Worm (Caenorhabditis elegans): ENCODE results near the gene nhr-50.
"Not testable (repeated sequence)": the region's sequence is repeated elsewhere in the genome, so short reads cannot be mapped to it uniquely, and the experiment has no call there.

nhr-50 gene

DNA sequence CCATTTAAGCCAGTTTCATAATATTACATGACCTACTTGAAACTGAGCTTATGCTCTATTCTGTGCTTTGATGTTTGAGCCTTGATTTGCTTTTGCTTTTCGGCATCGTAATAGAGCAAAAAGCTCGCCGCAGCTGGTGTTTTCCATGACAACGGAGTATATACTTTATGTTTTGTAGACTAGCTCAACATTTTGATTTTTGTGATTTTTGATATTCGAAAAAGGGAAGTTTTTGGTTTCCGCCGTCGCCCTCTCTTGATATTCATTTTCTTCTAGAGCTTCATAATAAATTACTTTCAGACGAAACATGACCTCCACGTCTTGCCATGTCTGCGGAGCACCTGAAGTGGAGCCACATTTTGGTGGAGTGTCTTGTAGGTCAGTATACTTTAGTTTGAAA, 1.9 kb upstream of the nhr-50 start, which contains the start of gene nhr-63:
Gene nhr-63, plus strand, starts transcription at position 301 of the 400 bp plus-strand sequence.
- TF ChIP-seq ceh-34 (tag; optimal IDR thresholded peaks at IDR 0.05), result no peak
- TF ChIP-seq ceh-14 (tag; optimal IDR thresholded peaks at IDR 0.05), result no peak
- TF ChIP-seq mec-3 (tag; optimal IDR thresholded peaks at IDR 0.05; ENCODE audit: borderline replicate concordance), result no peak
- no peak for TF ChIP-seq ceh-48 (tag; optimal IDR thresholded peaks at IDR 0.05)
- TF ChIP-seq hlh-8 (tag; optimal IDR thresholded peaks at IDR 0.05), result no peak
- no peak for TF ChIP-seq gmeb-2 (tag; optimal IDR thresholded peaks at IDR 0.05)
- no peak for TF ChIP-seq tbx-7 (tag; optimal IDR thresholded peaks at IDR 0.05)

- TF ChIP-seq ceh-9 (tag; optimal IDR thresholded peaks at IDR 0.05) (no peak), ama-1 (optimal IDR thresholded peaks at IDR 0.05) (no peak), ahr-1 (tag; optimal IDR thresholded peaks at IDR 0.05) (no peak), ceh-24 (tag; optimal IDR thresholded peaks at IDR 0.05) (no peak), mec-3 (tag; optimal IDR thresholded peaks at IDR 0.05; ENCODE audit: borderline replicate concordance) (no peak), ets-4 (tag; optimal IDR thresholded peaks at IDR 0.05) (no peak), tbx-2 (tag; optimal IDR thresholded peaks at IDR 0.05) (no peak), pros-1 (tag; optimal IDR thresholded peaks at IDR 0.05) (no peak), che-1 (tag; optimal IDR thresholded peaks at IDR 0.05) (no peak), ceh-31 (tag; optimal IDR thresholded peaks at IDR 0.05) (no peak), fax-1 (tag; optimal IDR thresholded peaks at IDR 0.05) (no peak), hlh-30 (tag; optimal IDR thresholded peaks at IDR 0.05; ENCODE audit: insufficient read depth) (no peak), pag-3 (tag; optimal IDR thresholded peaks at IDR 0.05; ENCODE audit: borderline replicate concordance) (no peak), sox-2 (GFP tag; IDR thresholded peaks at IDR 0.05) (no peak), fkh-10 (GFP tag; optimal IDR thresholded peaks at IDR 0.05) (no peak), sox-4 (tag; optimal IDR thresholded peaks at IDR 0.05) (no peak), eyg-1 (tag; optimal IDR thresholded peaks at IDR 0.05) (no peak)
Measured at ce11 chrV:15996655-15997186, 3.7 kb downstream of the nhr-50 start, which contains the start of the genes C06C6.9 and C06C6.8. Gene C06C6.9, minus strand, starts transcription at chrV:15996755. Gene C06C6.8, plus strand, starts transcription at chrV:15997136.

DNA sequence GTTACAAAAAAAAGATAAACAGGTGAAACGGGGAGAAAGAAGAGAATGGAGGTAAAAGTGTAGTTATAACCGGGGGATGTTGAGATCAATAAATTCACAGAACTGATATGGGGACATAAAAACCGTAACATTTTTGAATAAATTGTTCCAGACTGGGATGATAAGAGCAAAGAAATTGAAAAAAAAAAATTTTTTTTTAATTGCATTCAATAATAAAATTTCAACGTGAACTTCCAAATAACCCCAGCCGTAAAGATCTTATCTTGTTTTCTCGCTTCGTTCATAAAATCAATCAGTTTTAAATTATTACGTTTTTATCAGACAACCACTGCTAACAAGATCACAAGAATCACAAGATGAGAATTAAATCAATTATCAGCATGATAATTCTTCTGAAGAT, 8.6 kb downstream of the nhr-50 start, which contains the start of gene C06C6.7:
Gene C06C6.7, plus strand, starts transcription at position 301 of the 400 bp plus-strand sequence.
- TF ChIP-seq che-1 (tag; optimal IDR thresholded peaks at IDR 0.05); gmeb-2 (tag; optimal IDR thresholded peaks at IDR 0.05); unc-55 (GFP tag; optimal IDR thresholded peaks at IDR 0.05): not testable (repeated sequence)

- no peak for TF ChIP-seq lin-11 (tag; optimal IDR thresholded peaks at IDR 0.05)
- TF ChIP-seq unc-86 (tag; optimal IDR thresholded peaks at IDR 0.05), result no peak
- no peak for TF ChIP-seq unc-42 (tag; optimal IDR thresholded peaks at IDR 0.05)
- TF ChIP-seq ceh-34 (tag; optimal IDR thresholded peaks at IDR 0.05), result no peak
- no peak for TF ChIP-seq Y22D7AL.16 (tag; optimal IDR thresholded peaks at IDR 0.05)
- no peak for TF ChIP-seq F13H6.1 (tag; optimal IDR thresholded peaks at IDR 0.05)
- no peak for TF ChIP-seq ceh-22 (tag; optimal IDR thresholded peaks at IDR 0.05)
- no peak for TF ChIP-seq elt-4 (tag; optimal IDR thresholded peaks at IDR 0.05)
- TF ChIP-seq ceh-24 (tag; optimal IDR thresholded peaks at IDR 0.05), result no peak
- no peak for TF ChIP-seq fkh-6 (tag; optimal IDR thresholded peaks at IDR 0.05)
- no peak for TF ChIP-seq ceh-2 (tag; optimal IDR thresholded peaks at IDR 0.05)
- TF ChIP-seq ceh-19 (GFP tag; optimal IDR thresholded peaks at IDR 0.05), result no peak
Measured at ce11 chrV:15988074-15988473, 12.4 kb downstream of the nhr-50 start, which contains the start of gene F36G9.15. Gene F36G9.15, minus strand, starts transcription at chrV:15988174.

DNA sequence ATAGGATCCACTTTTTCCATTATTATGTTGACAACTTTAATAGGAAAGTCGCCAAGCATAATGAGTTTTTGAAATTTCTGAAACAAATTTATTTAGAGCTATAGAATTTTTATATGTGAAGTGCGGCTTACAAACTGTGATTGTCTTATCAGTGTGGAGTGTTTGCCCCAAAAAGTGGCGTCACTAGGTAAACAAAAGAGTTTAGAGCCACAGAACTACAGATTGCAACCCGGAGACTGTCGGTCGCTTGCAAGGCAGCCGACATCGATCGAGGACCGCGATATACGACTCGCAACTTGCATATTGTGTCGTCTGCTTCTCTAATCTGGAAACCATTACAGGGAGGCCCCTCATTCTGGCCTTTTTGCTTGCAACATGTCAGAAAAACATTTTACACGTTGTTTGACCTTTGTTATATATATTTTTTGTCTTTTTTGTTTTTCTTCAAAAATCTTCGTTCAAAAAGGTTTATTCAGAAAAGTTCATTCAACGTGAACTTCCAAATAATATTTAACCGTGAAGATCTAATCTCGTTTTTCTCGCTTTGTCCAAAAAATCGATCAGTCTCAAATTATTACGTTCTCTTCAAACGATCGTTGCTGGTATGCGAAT, 17.6 kb downstream of the nhr-50 start, which contains the start of the genes fbxa-99 and F36G9.13:
Gene fbxa-99, minus strand, starts transcription at position 122 of the 612 bp plus-strand sequence.
Gene F36G9.13, plus strand, starts transcription at position 562 of the 612 bp plus-strand sequence.
- no peak for TF ChIP-seq ceh-48 (tag; optimal IDR thresholded peaks at IDR 0.05)
- no peak for TF ChIP-seq ztf-16 (tag; optimal IDR thresholded peaks at IDR 0.05)
- TF ChIP-seq ceh-2 (tag; optimal IDR thresholded peaks at IDR 0.05), result no peak
- no peak for TF ChIP-seq Y22D7AL.16 (tag; optimal IDR thresholded peaks at IDR 0.05)
- no peak for TF ChIP-seq syd-9 (tag; optimal IDR thresholded peaks at IDR 0.05)
- no peak for TF ChIP-seq lin-11 (tag; optimal IDR thresholded peaks at IDR 0.05)
- TF ChIP-seq unc-42 (tag; optimal IDR thresholded peaks at IDR 0.05), result no peak
- no peak for TF ChIP-seq pha-4 (tag; optimal IDR thresholded peaks at IDR 0.05)
- TF ChIP-seq eyg-1 (tag; optimal IDR thresholded peaks at IDR 0.05), result no peak
- no peak for TF ChIP-seq ceh-22 (tag; optimal IDR thresholded peaks at IDR 0.05)
- no peak for TF ChIP-seq ceh-14 (tag; optimal IDR thresholded peaks at IDR 0.05)
- TF ChIP-seq ceh-6 (GFP tag; optimal IDR thresholded peaks at IDR 0.05), result no peak
- TF ChIP-seq C08G9.2 (tag; optimal IDR thresholded peaks at IDR 0.05), result no peak
- TF ChIP-seq unc-86 (tag; optimal IDR thresholded peaks at IDR 0.05), result no peak
- no peak for TF ChIP-seq ahr-1 (tag; optimal IDR thresholded peaks at IDR 0.05)
- no peak for TF ChIP-seq nfya-1 (tag; optimal IDR thresholded peaks at IDR 0.05)
- TF ChIP-seq ttx-3 (tag; optimal IDR thresholded peaks at IDR 0.05), result no peak
- no peak for TF ChIP-seq K02D7.2 (tag; optimal IDR thresholded peaks at IDR 0.05)
- no peak for TF ChIP-seq C38D4.7 (GFP tag; optimal IDR thresholded peaks at IDR 0.05)
- TF ChIP-seq gmeb-2 (tag; optimal IDR thresholded peaks at IDR 0.05), result no peak

Measured in whole organism, late embryonic.